Worm (Caenorhabditis elegans) whole organism, late embryonic: ENCODE measurements around the gene mdt-6.
"Not testable (repeated sequence)": the region's sequence is repeated elsewhere in the genome, so short reads cannot be mapped to it uniquely, and the experiment has no call there.

ENCODE experiments used
- ahr-1 ChIP-seq: sonication (generic microtip); optimal IDR thresholded peaks from 2 replicates; lab custom pipeline; 2016; ENCODE audit warnings: missing genetic modification characterization, missing compliant biosample characterization
- ceh-30 ChIP-seq: fragments of 150-350 bp; optimal IDR thresholded peaks from 2 replicates; lab custom pipeline; 2014; ENCODE audit warnings: missing biosample characterization, missing genetic modification characterization
- nfya-1 ChIP-seq: sonication (generic microtip); optimal IDR thresholded peaks from 2 replicates; lab custom pipeline; 2017; ENCODE audit warnings: missing genetic modification characterization, mild to moderate bottlenecking, missing compliant biosample characterization, antibody characterized with exemption, moderate library complexity
- nhr-11 ChIP-seq: fragments of 150-350 bp; optimal IDR thresholded peaks from 2 replicates; lab custom pipeline; 2014; ENCODE audit warnings: missing biosample characterization, missing genetic modification characterization
- nhr-232 ChIP-seq: sonication (generic microtip); optimal IDR thresholded peaks from 2 replicates; lab custom pipeline; 2016; ENCODE audit warnings: missing genetic modification characterization, missing compliant biosample characterization
- pha-4 ChIP-seq: fragments of 150-350 bp; optimal IDR thresholded peaks from 2 replicates; lab custom pipeline; 2018; ENCODE audit warnings: missing biosample characterization, missing genetic modification reagents, missing genetic modification characterization
- sox-4 ChIP-seq: sonication (generic microtip); optimal IDR thresholded peaks from 2 replicates; lab custom pipeline; 2017; ENCODE audit warnings: mild to moderate bottlenecking, missing genetic modification characterization, inconsistent platforms, missing compliant biosample characterization
- unc-55 ChIP-seq: sonication (generic microtip); optimal IDR thresholded peaks from 2 replicates; lab custom pipeline; 2017; ENCODE audit warnings: missing biosample characterization, missing genetic modification reagents, missing genetic modification characterization
- ztf-16 ChIP-seq: sonication (generic microtip); optimal IDR thresholded peaks from 2 replicates; lab custom pipeline; 2017; ENCODE audit warnings: missing genetic modification characterization, missing compliant biosample characterization

DNA sequence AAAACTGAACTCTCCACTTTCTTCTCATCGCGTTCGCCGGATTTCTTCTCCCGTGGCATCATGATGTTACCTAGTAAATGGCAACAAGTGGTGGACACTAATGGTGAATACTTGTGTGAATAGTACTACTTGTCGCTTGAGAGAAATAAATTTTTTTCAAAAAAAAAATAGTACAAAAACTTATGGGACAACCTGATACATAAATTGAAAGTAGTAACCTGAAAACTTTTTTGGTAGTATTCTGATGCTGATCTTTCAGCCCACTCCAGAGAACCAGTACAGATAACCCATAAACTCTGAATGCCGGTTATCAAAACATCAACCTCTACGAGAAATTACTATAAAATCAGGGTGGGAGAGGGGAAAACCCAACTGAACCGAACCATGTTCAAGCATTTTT, 1.6 kb downstream of the mdt-6 start, which contains the start of gene Y57E12AL.2:
- TF ChIP-seq sox-4 (tag; lab: Kevin White, UChicago); nfya-1 (tag; lab: Kevin White, UChicago); ahr-1 (tag; lab: Kevin White, UChicago); nhr-232 (tag; lab: Kevin White, UChicago); ceh-30 (tag; lab: Kevin White, UChicago); nhr-11 (tag; lab: Kevin White, UChicago); unc-55; pha-4 (tag; lab: Kevin White, UChicago); ztf-16: not testable (repeated sequence)
